Worm (Caenorhabditis elegans) whole organism, midembryonic: ENCODE data around the gene dpf-4.

ENCODE experiments used
- T22C8.4 ChIP-seq: fragments of 200-800 bp; sonication (Bioruptor generic); IDR thresholded peaks from 2 replicates; pipeline ENCODE4 v1.3.6; 2022; ENCODE audit warnings: missing genetic modification characterization, missing compliant biosample characterization
- cog-1 ChIP-seq: sonication (generic microtip); optimal IDR thresholded peaks from 2 replicates; lab custom pipeline; 2016; ENCODE audit warnings: missing genetic modification characterization, missing compliant biosample characterization
- flt-1 ChIP-seq: fragments of 200-800 bp; sonication (Bioruptor generic); IDR thresholded peaks from 2 replicates; pipeline ENCODE4 v1.3.6; 2022; ENCODE audit warnings: missing genetic modification characterization, missing compliant biosample characterization
- klf-2 ChIP-seq: fragments of 200-800 bp; sonication (Bioruptor generic); conservative IDR thresholded peaks from 2 replicates; pipeline ENCODE4 v1.3.6; 2022; ENCODE audit warnings: missing genetic modification reagents, missing genetic modification characterization, missing compliant biosample characterization
- med-1 ChIP-seq: sonication (generic microtip); optimal IDR thresholded peaks from 2 replicates; lab custom pipeline; 2017; ENCODE audit warnings: missing genetic modification characterization, mild to moderate bottlenecking, missing compliant biosample characterization, antibody characterized with exemption, missing genetic modification reagents; ENCODE audit not compliant: insufficient read depth
- ref-1 ChIP-seq: fragments of 200-800 bp; sonication (Bioruptor generic); conservative IDR thresholded peaks from 2 replicates; pipeline ENCODE4 v1.3.6; 2022; ENCODE audit warnings: missing genetic modification reagents, missing genetic modification characterization, missing compliant biosample characterization
- ztf-23 ChIP-seq: fragments of 200-800 bp; sonication (Bioruptor generic); IDR thresholded peaks from 2 replicates; pipeline ENCODE4 v1.3.6; 2022; ENCODE audit warnings: missing genetic modification reagents, missing genetic modification characterization, missing compliant biosample characterization
- ztf-29 ChIP-seq: fragments of 200-800 bp; sonication (Bioruptor generic); IDR thresholded peaks from 2 replicates; pipeline ENCODE4 v1.3.6; 2022; ENCODE audit warnings: missing genetic modification reagents, missing genetic modification characterization, missing compliant biosample characterization

DNA sequence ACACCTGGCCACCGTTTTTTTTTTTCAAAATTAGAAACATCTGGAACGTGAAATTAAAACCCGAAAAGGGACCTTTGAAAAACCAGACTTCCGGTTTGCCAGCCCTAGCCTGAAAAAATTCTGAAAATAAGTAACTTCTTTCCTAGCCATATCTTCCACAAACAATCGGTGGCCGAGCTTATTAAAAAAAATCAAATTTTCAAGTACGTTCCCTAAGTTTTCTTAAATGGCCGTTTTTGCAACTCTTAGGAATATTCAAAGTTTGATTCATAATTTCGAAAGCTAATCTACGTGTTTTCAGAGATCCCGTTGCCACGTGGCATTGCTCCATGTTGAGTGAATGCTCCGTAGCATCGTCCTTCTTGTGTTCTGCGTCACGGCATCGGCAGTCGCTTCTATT lies 35.5 kb upstream of the dpf-4 start, which contains the start of gene R12B2.8:
- TF ChIP-seq flt-1 (GFP tag; lab: Robert Waterston, UW), result no peak
- no peak for TF ChIP-seq ztf-23
- no peak for TF ChIP-seq ref-1 (GFP tag; lab: Robert Waterston, UW)
- no peak for TF ChIP-seq med-1
- no peak for TF ChIP-seq cog-1 (tag; lab: Kevin White, UChicago)
- TF ChIP-seq T22C8.4, result no peak
- TF ChIP-seq ztf-29 (GFP tag; lab: Robert Waterston, UW), result no peak
- TF ChIP-seq klf-2, result no peak
